Fruit fly (Drosophila melanogaster) whole organism, prepupa: ENCODE results near the gene CG33235.

Experiments
- Blimp-1 ChIP-seq: fragments of 200-800 bp; sonication (Bioruptor generic); optimal IDR thresholded peaks from 3 replicates; lab custom pipeline; 2017; ENCODE audit warnings: missing biosample characterization, missing genetic modification characterization, mild to moderate bottlenecking, moderate library complexity, missing genetic modification reagents
- CG10631 ChIP-seq: fragments of 200-800 bp; sonication (Bioruptor generic); optimal IDR thresholded peaks from 2 replicates; lab custom pipeline; 2016; ENCODE audit warnings: missing biosample characterization, missing genetic modification characterization
- CG11294 ChIP-seq: fragments of 200-800 bp; sonication (Bioruptor generic); IDR thresholded peaks from 2 replicates; pipeline ENCODE4 v1.3.6; 2022; ENCODE audit warnings: missing biosample characterization, missing genetic modification characterization
- CG11762 ChIP-seq: fragments of 200-800 bp; sonication (Bioruptor generic); optimal IDR thresholded peaks from 3 replicates; lab custom pipeline; 2016; ENCODE audit warnings: missing biosample characterization, missing genetic modification characterization; ENCODE audit not compliant: insufficient read depth
- CG11902 ChIP-seq: fragments of 200-800 bp; sonication (Bioruptor generic); optimal IDR thresholded peaks from 3 replicates; lab custom pipeline; 2016; ENCODE audit warnings: missing biosample characterization, missing genetic modification characterization
- CG15336 ChIP-seq: fragments of 200-800 bp; sonication (Bioruptor generic); IDR thresholded peaks from 2 replicates; pipeline ENCODE4 v1.3.6; 2022; ENCODE audit warnings: missing biosample characterization, missing genetic modification characterization
- CG16779 ChIP-seq: fragments of 200-800 bp; sonication (Bioruptor generic); optimal IDR thresholded peaks from 3 replicates; lab custom pipeline; 2017; ENCODE audit warnings: missing biosample characterization, mild to moderate bottlenecking, missing genetic modification characterization
- CG3032 ChIP-seq: fragments of 200-800 bp; optimal IDR thresholded peaks from 2 replicates; lab custom pipeline; 2019; ENCODE audit warnings: missing biosample characterization, mild to moderate bottlenecking, missing genetic modification characterization, moderate library complexity
- CG31627 ChIP-seq: fragments of 200-800 bp; sonication (Bioruptor generic); optimal IDR thresholded peaks from 3 replicates; lab custom pipeline; 2016; ENCODE audit warnings: missing biosample characterization, missing genetic modification characterization
- CG32006 ChIP-seq: fragments of 200-800 bp; sonication (Bioruptor generic); optimal IDR thresholded peaks from 3 replicates; lab custom pipeline; 2017; ENCODE audit warnings: missing biosample characterization, mild to moderate bottlenecking, missing genetic modification characterization
- CG3919 ChIP-seq: fragments of 200-800 bp; sonication (Bioruptor generic); optimal IDR thresholded peaks from 3 replicates; lab custom pipeline; 2016; ENCODE audit warnings: missing biosample characterization, missing genetic modification characterization
- CG6163 ChIP-seq: fragments of 200-800 bp; sonication (Bioruptor generic); IDR thresholded peaks from 3 replicates; pipeline ENCODE4 v1.3.6; 2022; ENCODE audit warnings: missing biosample characterization, missing genetic modification characterization
- CG6276 ChIP-seq: fragments of 200-800 bp; sonication (Bioruptor generic); optimal IDR thresholded peaks from 2 replicates; lab custom pipeline; 2017; ENCODE audit warnings: missing biosample characterization, mild to moderate bottlenecking, missing genetic modification characterization
- CG6792 ChIP-seq: fragments of 200-800 bp; sonication (Bioruptor generic); optimal IDR thresholded peaks from 3 replicates; lab custom pipeline; 2016; ENCODE audit warnings: missing biosample characterization, missing genetic modification characterization
- CG6808 ChIP-seq: fragments of 200-800 bp; sonication (Bioruptor generic); optimal IDR thresholded peaks from 3 replicates; lab custom pipeline; 2017; ENCODE audit warnings: missing biosample characterization, missing genetic modification characterization, mild to moderate bottlenecking, moderate library complexity, missing genetic modification reagents
- CG6854 ChIP-seq: fragments of 200-800 bp; sonication (Bioruptor generic); optimal IDR thresholded peaks from 2 replicates; lab custom pipeline; 2017; ENCODE audit warnings: missing biosample characterization, mild to moderate bottlenecking, missing genetic modification characterization
- CG8119 ChIP-seq: fragments of 200-800 bp; sonication (Bioruptor generic); IDR thresholded peaks from 3 replicates; pipeline ENCODE4 v1.3.6; 2022; ENCODE audit warnings: missing biosample characterization, missing genetic modification characterization
- CG8319 ChIP-seq: fragments of 200-800 bp; sonication (Bioruptor generic); optimal IDR thresholded peaks from 3 replicates; lab custom pipeline; 2016; ENCODE audit warnings: missing biosample characterization, missing genetic modification characterization
- CG8632 ChIP-seq: fragments of 200-800 bp; sonication (Bioruptor generic); optimal IDR thresholded peaks from 3 replicates; lab custom pipeline; 2016; ENCODE audit warnings: missing biosample characterization, missing genetic modification characterization
- CG9139 ChIP-seq: fragments of 200-800 bp; sonication (Bioruptor generic); optimal IDR thresholded peaks from 3 replicates; lab custom pipeline; 2017; ENCODE audit warnings: missing biosample characterization, mild to moderate bottlenecking, missing genetic modification characterization
- Eip75B ChIP-seq: fragments of 200-800 bp; sonication (Bioruptor generic); optimal IDR thresholded peaks from 3 replicates; lab custom pipeline; 2016; ENCODE audit warnings: missing biosample characterization, missing genetic modification characterization
- Eip78C ChIP-seq: fragments of 200-800 bp; sonication (Bioruptor generic); peaks from one replicate; lab custom pipeline; 2016; ENCODE audit warnings: missing biosample characterization, missing genetic modification characterization
- Eip93F ChIP-seq: fragments of 200-800 bp; sonication (Bioruptor generic); optimal IDR thresholded peaks from 2 replicates; lab custom pipeline; 2016; ENCODE audit warnings: missing biosample characterization, mild to moderate bottlenecking, missing genetic modification characterization
- Ets21C ChIP-seq: fragments of 200-800 bp; sonication (Bioruptor generic); optimal IDR thresholded peaks from 3 replicates; lab custom pipeline; 2016; ENCODE audit warnings: missing biosample characterization, missing genetic modification characterization
- Ets96B ChIP-seq: fragments of 200-800 bp; optimal IDR thresholded peaks from 2 replicates; lab custom pipeline; 2019; ENCODE audit warnings: missing biosample characterization, mild to moderate bottlenecking, missing genetic modification characterization, moderate library complexity
- Hr38 ChIP-seq: sonication (Bioruptor generic); optimal IDR thresholded peaks from 2 replicates; lab custom pipeline; 2016; ENCODE audit warnings: missing biosample characterization, missing genetic modification characterization
- Hr39 ChIP-seq: fragments of 200-800 bp; sonication (Bioruptor generic); optimal IDR thresholded peaks from 2 replicates; lab custom pipeline; 2016; ENCODE audit warnings: missing biosample characterization, missing genetic modification characterization
- Hr4 ChIP-seq: fragments of 200-800 bp; sonication (Bioruptor generic); optimal IDR thresholded peaks from 3 replicates; lab custom pipeline; 2016; ENCODE audit warnings: missing biosample characterization, missing genetic modification characterization
- Lpt ChIP-seq: fragments of 200-800 bp; sonication (Bioruptor generic); optimal IDR thresholded peaks from 3 replicates; lab custom pipeline; 2016; ENCODE audit warnings: missing biosample characterization, missing genetic modification characterization
- Met ChIP-seq: fragments of 200-800 bp; sonication (Bioruptor generic); optimal IDR thresholded peaks from 3 replicates; lab custom pipeline; 2016; ENCODE audit warnings: missing biosample characterization, missing genetic modification characterization
- Smox ChIP-seq: fragments of 200-800 bp; sonication (Bioruptor generic); optimal IDR thresholded peaks from 3 replicates; lab custom pipeline; 2016; ENCODE audit warnings: missing biosample characterization, missing genetic modification characterization
- Sox102F ChIP-seq: fragments of 200-800 bp; sonication (Bioruptor generic); optimal IDR thresholded peaks from 2 replicates; lab custom pipeline; 2016; ENCODE audit warnings: missing biosample characterization, mild to moderate bottlenecking, missing genetic modification characterization
- Sox15 ChIP-seq: fragments of 200-800 bp; sonication (Bioruptor generic); optimal IDR thresholded peaks from 3 replicates; lab custom pipeline; 2016; ENCODE audit warnings: missing biosample characterization, missing genetic modification characterization
- acj6 ChIP-seq: fragments of 200-800 bp; sonication (Bioruptor generic); optimal IDR thresholded peaks from 3 replicates; lab custom pipeline; 2016; ENCODE audit warnings: missing biosample characterization, missing genetic modification characterization
- cyc ChIP-seq: fragments of 200-800 bp; sonication (Bioruptor generic); optimal IDR thresholded peaks from 3 replicates; lab custom pipeline; 2016; ENCODE audit warnings: missing biosample characterization, missing genetic modification characterization
- eg ChIP-seq: fragments of 200-800 bp; sonication (Bioruptor generic); IDR thresholded peaks from 3 replicates; pipeline ENCODE4 v1.3.6; 2022; ENCODE audit warnings: missing biosample characterization, missing genetic modification characterization
- esn ChIP-seq: fragments of 200-800 bp; sonication (Bioruptor generic); optimal IDR thresholded peaks from 2 replicates; lab custom pipeline; 2016; ENCODE audit warnings: missing biosample characterization, mild to moderate bottlenecking, missing genetic modification characterization, moderate library complexity
- fd59A ChIP-seq: fragments of 200-800 bp; sonication (Bioruptor generic); optimal IDR thresholded peaks from 2 replicates; lab custom pipeline; 2017; ENCODE audit warnings: missing biosample characterization, mild to moderate bottlenecking, missing genetic modification characterization, missing genetic modification reagents
- fd85E ChIP-seq: fragments of 200-800 bp; sonication (Bioruptor generic); optimal IDR thresholded peaks from 3 replicates; lab custom pipeline; 2016; ENCODE audit warnings: missing biosample characterization, missing genetic modification characterization
- fkh ChIP-seq: fragments of 200-800 bp; sonication (Bioruptor generic); optimal IDR thresholded peaks from 3 replicates; lab custom pipeline; 2017; ENCODE audit warnings: missing biosample characterization, mild to moderate bottlenecking, missing genetic modification characterization, moderate library complexity
- lz ChIP-seq: fragments of 200-800 bp; sonication (Bioruptor generic); optimal IDR thresholded peaks from 3 replicates; lab custom pipeline; 2016; ENCODE audit warnings: missing biosample characterization, missing genetic modification characterization
- net ChIP-seq: fragments of 200-800 bp; sonication (Bioruptor generic); optimal IDR thresholded peaks from 3 replicates; lab custom pipeline; 2016; ENCODE audit warnings: missing biosample characterization, missing genetic modification characterization
- spab ChIP-seq: fragments of 200-800 bp; sonication (Bioruptor generic); optimal IDR thresholded peaks from 2 replicates; lab custom pipeline; 2017; ENCODE audit warnings: missing biosample characterization, mild to moderate bottlenecking, missing genetic modification characterization, missing genetic modification reagents
- svp ChIP-seq: fragments of 200-800 bp; sonication (Bioruptor generic); peaks from one replicate; lab custom pipeline; 2016; ENCODE audit warnings: missing biosample characterization, missing genetic modification characterization
- topi ChIP-seq: fragments of 200-800 bp; sonication (Bioruptor generic); optimal IDR thresholded peaks from 3 replicates; lab custom pipeline; 2016; ENCODE audit warnings: missing biosample characterization, missing genetic modification characterization
- vri ChIP-seq: fragments of 200-800 bp; sonication (Bioruptor generic); optimal IDR thresholded peaks from 3 replicates; lab custom pipeline; 2016; ENCODE audit warnings: missing biosample characterization, mild to moderate bottlenecking, missing genetic modification characterization

The CG33235 gene

dm6 chrX:11452846-11453391 lies 38.5 kb downstream of the CG33235 start (continued):
- TF ChIP-seq fkh (GFP tag; lab: Kevin White, UChicago) (no peak), CG8119 (GFP tag; lab: Robert Waterston, UW) (peak; percentile 92), CG31627 (peak; percentile 62), vri (peak; percentile 57), CG11294 (GFP tag; lab: Robert Waterston, UW) (peak; percentile 80), cyc (GFP tag; lab: Kevin White, UChicago) (peak; percentile 70), net (GFP tag; lab: Kevin White, UChicago) (peak; percentile 88), CG6792 (peak; percentile 74), Eip78C (GFP tag; lab: Kevin White, UChicago) (peak; percentile 94)

dm6 chrX:11451630-11452029 lies 39.7 kb downstream of the CG33235 start:
- TF ChIP-seq Eip78C (GFP tag; lab: Kevin White, UChicago) (peak; percentile 45), CG8632 (peak; percentile 18), Sox102F (GFP tag; lab: Kevin White, UChicago) (peak; percentile 24), acj6 (GFP tag; lab: Kevin White, UChicago) (peak; percentile 7), Hr4 (GFP tag; lab: Kevin White, UChicago) (peak; percentile 24), CG11762 (GFP tag; lab: Kevin White, UChicago) (no peak), CG15336 (GFP tag; lab: Robert Waterston, UW) (peak; percentile 50), CG31627 (no peak), CG6276 (GFP tag; lab: Kevin White, UChicago) (peak; percentile 15), Hr38 (GFP tag; lab: Kevin White, UChicago) (no peak), CG6163 (peak; percentile 49; the same call in 2 of the 3 replicates), svp (GFP tag; lab: Kevin White, UChicago) (peak; percentile 46), Blimp-1 (GFP tag; lab: Kevin White, UChicago) (no peak), eg (GFP tag; lab: Robert Waterston, UW) (peak; percentile 35; the same call in 2 of the 3 replicates), Met (GFP tag; lab: Kevin White, UChicago) (peak; percentile 11), Eip75B (GFP tag; lab: Kevin White, UChicago) (no peak), Lpt (GFP tag; lab: Kevin White, UChicago) (no peak), topi (GFP tag; lab: Kevin White, UChicago) (no peak), esn (peak; percentile 29), CG3032 (no peak), CG8119 (GFP tag; lab: Robert Waterston, UW) (peak; percentile 34; the same call in 2 of the 3 replicates)

dm6 chrX:11451027-11451572 lies 40.3 kb downstream of the CG33235 start:
- TF ChIP-seq fd59A (GFP tag; lab: Kevin White, UChicago) (no peak), CG11902 (GFP tag; lab: Kevin White, UChicago) (no peak), lz (GFP tag; lab: Kevin White, UChicago) (peak; percentile 22), Eip93F (no peak), Eip78C (GFP tag; lab: Kevin White, UChicago) (peak; percentile 82), cyc (GFP tag; lab: Kevin White, UChicago) (peak; percentile 37), fkh (GFP tag; lab: Kevin White, UChicago) (no peak), CG15336 (GFP tag; lab: Robert Waterston, UW) (peak; percentile 72), CG32006 (GFP tag; lab: Kevin White, UChicago) (peak; percentile 59), Hr39 (peak; percentile 44), topi (GFP tag; lab: Kevin White, UChicago) (peak; percentile 40), Sox15 (GFP tag; lab: Kevin White, UChicago) (no peak), CG8632 (no peak), CG6792 (no peak), Ets21C (GFP tag; lab: Kevin White, UChicago) (no peak), CG8319 (GFP tag; lab: Kevin White, UChicago) (no peak), CG6276 (GFP tag; lab: Kevin White, UChicago) (peak; percentile 65), CG3032 (no peak), fd85E (GFP tag; lab: Kevin White, UChicago) (no peak), spab (GFP tag; lab: Kevin White, UChicago) (no peak), Smox (GFP tag; lab: Kevin White, UChicago) (peak; percentile 9), CG3919 (GFP tag; lab: Kevin White, UChicago) (peak; percentile 6), Ets96B (tag; lab: Kevin White, UChicago) (no peak), CG10631 (GFP tag; lab: Kevin White, UChicago) (peak; percentile 8), vri (no peak), CG6854 (GFP tag; lab: Kevin White, UChicago) (no peak), Lpt (GFP tag; lab: Kevin White, UChicago) (peak; percentile 44), CG6808 (GFP tag; lab: Kevin White, UChicago) (no peak), CG16779 (tag; lab: Kevin White, UChicago) (no peak), CG9139 (GFP tag; lab: Kevin White, UChicago) (no peak)
